In the genomic region with DNA sequence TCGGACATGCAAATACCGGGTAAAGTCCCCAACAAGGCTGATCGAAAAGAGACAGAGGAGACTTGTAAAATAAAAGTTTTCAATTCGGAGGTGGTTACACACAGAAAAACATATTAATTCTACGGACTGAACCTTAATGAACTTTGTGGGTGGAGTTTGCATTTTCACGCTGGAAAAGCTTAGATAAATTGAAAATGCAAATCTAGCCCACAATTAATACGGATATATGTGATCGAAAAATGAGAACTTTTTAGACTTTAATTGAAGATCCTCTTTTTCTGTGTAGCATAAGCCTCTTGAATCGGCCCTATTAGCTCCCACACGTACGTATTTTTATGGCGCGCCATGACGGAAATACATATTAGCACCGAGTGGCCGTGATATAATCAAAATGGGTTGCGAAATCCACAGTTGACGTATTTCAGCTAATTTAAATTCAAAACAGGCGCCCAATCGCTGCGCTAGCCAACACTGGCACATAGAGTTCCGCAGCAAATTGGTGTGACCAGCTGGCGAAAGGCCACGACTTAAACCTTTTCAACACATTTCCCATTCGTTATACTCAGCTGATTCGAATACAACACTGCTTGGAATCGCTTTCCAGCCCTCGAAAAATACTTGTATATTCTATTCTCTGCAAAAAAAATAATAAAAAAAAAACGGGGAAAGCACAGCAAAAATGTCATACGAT, we compare ENCODE assay signal across 2 fruit fly cellular contexts.
A peak's percentile ranks its signal among the peaks of the same experiment; 100 is the strongest.
TF ChIP-seq lines count a peak whose summit lies in the region.

No protein-coding gene starts in this region.

TF ChIP-seq in whole organism, embryonic, 481 proteins besides CTCF, POLR2A, EP300 and RAD21 (continued from another document and continues in another):
- TF ChIP-seq pum (GFP tag; optimal IDR thresholded peaks at IDR 0.05; lab: Kevin White, UChicago): peak; percentile 70
- TF ChIP-seq E2f1 (GFP tag; IDR thresholded peaks at IDR 0.05; lab: Robert Waterston, UW): 0 out of 2 replicates have a peak, but pooled peaks have one; percentile 18
- TF ChIP-seq knrl (GFP tag; IDR thresholded peaks at IDR 0.05; lab: Robert Waterston, UW; ENCODE audit: partially characterized antibody): peak; percentile 39; the same call in 1 of the 3 replicates
- no peak for TF ChIP-seq so (GFP tag; IDR thresholded peaks at IDR 0.05; lab: Robert Waterston, UW)
- 0 out of 3 replicates have a peak, but pooled peaks have one; percentile 11 for TF ChIP-seq jigr1 (GFP tag; IDR thresholded peaks at IDR 0.05; lab: Robert Waterston, UW)
- peak; percentile 14; the same call in 1 of the 2 replicates for TF ChIP-seq ranshi (GFP tag; IDR thresholded peaks at IDR 0.05; lab: Robert Waterston, UW)
- TF ChIP-seq trem (tag; optimal IDR thresholded peaks at IDR 0.05; lab: Kevin White, UChicago): peak; percentile 51
- peak; percentile 55 for TF ChIP-seq Fer1 (GFP tag; optimal IDR thresholded peaks at IDR 0.05; lab: Kevin White, UChicago)
- TF ChIP-seq CG1647 (GFP tag; optimal IDR thresholded peaks at IDR 0.05; lab: Kevin White, UChicago): peak; percentile 64
- TF ChIP-seq CG3847 (GFP tag; IDR thresholded peaks at IDR 0.05; lab: Robert Waterston, UW): peak; percentile 72
- peak; percentile 71 for TF ChIP-seq CG17186 (GFP tag; optimal IDR thresholded peaks at IDR 0.05; lab: Kevin White, UChicago)
- no peak for TF ChIP-seq H2.0 (GFP tag; IDR thresholded peaks at IDR 0.05; lab: Robert Waterston, UW)
- no peak for TF ChIP-seq CG14860 (GFP tag; IDR thresholded peaks at IDR 0.05; lab: Robert Waterston, UW; ENCODE audit: partially characterized antibody)
- TF ChIP-seq CG13894 (tag; optimal IDR thresholded peaks at IDR 0.05; lab: Kevin White, UChicago): peak; percentile 73
- peak; percentile 81 for TF ChIP-seq Myb (GFP tag; optimal IDR thresholded peaks at IDR 0.05; lab: Kevin White, UChicago)
- TF ChIP-seq Oaz (GFP tag; IDR thresholded peaks at IDR 0.05; lab: Robert Waterston, UW): peak; percentile 65
- TF ChIP-seq peb (GFP tag; IDR thresholded peaks at IDR 0.05; lab: Robert Waterston, UW): no peak
- peak; percentile 96 for TF ChIP-seq pzg (GFP tag; optimal IDR thresholded peaks at IDR 0.05; lab: Kevin White, UChicago)
- peak; percentile 15 for TF ChIP-seq CG4820 (GFP tag; optimal IDR thresholded peaks at IDR 0.05; lab: Kevin White, UChicago)
- peak; percentile 8; the same call in 1 of the 3 replicates for TF ChIP-seq CG16813 (GFP tag; IDR thresholded peaks at IDR 0.05; lab: Robert Waterston, UW; ENCODE audit: partially characterized antibody)
- peak; percentile 60; the same call in 1 of the 3 replicates for TF ChIP-seq CG6791 (GFP tag; IDR thresholded peaks at IDR 0.05; lab: Robert Waterston, UW; ENCODE audit: partially characterized antibody)
- TF ChIP-seq Dp (GFP tag; optimal IDR thresholded peaks at IDR 0.05; lab: Kevin White, UChicago): peak; percentile 97
- TF ChIP-seq Atf-2 (GFP tag; optimal IDR thresholded peaks at IDR 0.05; lab: Kevin White, UChicago): peak; percentile 34
- peak; percentile 55 for TF ChIP-seq CG12155 (GFP tag; optimal IDR thresholded peaks at IDR 0.05; lab: Kevin White, UChicago)
- peak; percentile 46 for TF ChIP-seq CG16863 (GFP tag; optimal IDR thresholded peaks at IDR 0.05; lab: Kevin White, UChicago)
- no peak for TF ChIP-seq CG10209 (GFP tag; optimal IDR thresholded peaks at IDR 0.05; lab: Kevin White, UChicago)
- TF ChIP-seq eve (GFP tag; optimal IDR thresholded peaks at IDR 0.05; lab: Kevin White, UChicago): peak in 1 of 2 experiments; percentile 87
- no peak for TF ChIP-seq CG30431 (GFP tag; optimal IDR thresholded peaks at IDR 0.05; lab: Kevin White, UChicago)
- TF ChIP-seq hkb (optimal IDR thresholded peaks at IDR 0.05; lab: Kevin White, UChicago): peak; percentile 43
- peak; percentile 52; the same call in 1 of the 2 replicates for TF ChIP-seq hkb (GFP tag; IDR thresholded peaks at IDR 0.05; lab: Robert Waterston, UW)
- TF ChIP-seq sqz (GFP tag; optimal IDR thresholded peaks at IDR 0.05; lab: Kevin White, UChicago): peak; percentile 93
- TF ChIP-seq CG1233 (GFP tag; optimal IDR thresholded peaks at IDR 0.05; lab: Kevin White, UChicago): peak; percentile 9
- TF ChIP-seq dysf (GFP tag; IDR thresholded peaks at IDR 0.05; lab: Robert Waterston, UW): peak; percentile 79
- TF ChIP-seq CG13624 (GFP tag; optimal IDR thresholded peaks at IDR 0.05; lab: Kevin White, UChicago): peak; percentile 80
- peak; percentile 55 for TF ChIP-seq her (GFP tag; optimal IDR thresholded peaks at IDR 0.05; lab: Kevin White, UChicago)
- TF ChIP-seq HHEX (GFP tag; optimal IDR thresholded peaks at IDR 0.05; lab: Kevin White, UChicago): peak; percentile 23
- no peak for TF ChIP-seq sens-2 (GFP tag; IDR thresholded peaks at IDR 0.05; lab: Robert Waterston, UW)
- peak; percentile 73 for TF ChIP-seq CG2678 (tag; optimal IDR thresholded peaks at IDR 0.05; lab: Kevin White, UChicago)
- peak; percentile 61 for TF ChIP-seq CG30403 (GFP tag; optimal IDR thresholded peaks at IDR 0.05; lab: Kevin White, UChicago)
- peak; percentile 81 for TF ChIP-seq CG12659 (GFP tag; optimal IDR thresholded peaks at IDR 0.05; lab: Kevin White, UChicago)
- peak; percentile 46; the same call in 1 of the 2 replicates for TF ChIP-seq CG10366 (GFP tag; IDR thresholded peaks at IDR 0.05; lab: Robert Waterston, UW)
- no peak for TF ChIP-seq klu (GFP tag; IDR thresholded peaks at IDR 0.05; lab: Robert Waterston, UW)
- peak; percentile 34 for TF ChIP-seq PHDP (tag; optimal IDR thresholded peaks at IDR 0.05; lab: Kevin White, UChicago)
- TF ChIP-seq CG42726 (GFP tag; IDR thresholded peaks at IDR 0.05; lab: Robert Waterston, UW; ENCODE audit: partially characterized antibody): no peak
- TF ChIP-seq Dip2 (GFP tag; IDR thresholded peaks at IDR 0.05; lab: Robert Waterston, UW): no peak
- no peak for TF ChIP-seq CkIIα-i1 (GFP tag; IDR thresholded peaks at IDR 0.05; lab: Robert Waterston, UW)
- peak; percentile 33 for TF ChIP-seq CG8924 (tag; optimal IDR thresholded peaks at IDR 0.05; lab: Kevin White, UChicago)
- peak; percentile 63 for TF ChIP-seq tup (GFP tag; optimal IDR thresholded peaks at IDR 0.05; lab: Kevin White, UChicago)
- TF ChIP-seq az2 (GFP tag; optimal IDR thresholded peaks at IDR 0.05; lab: Kevin White, UChicago): peak; percentile 20
- peak; percentile 68 for TF ChIP-seq Meics (GFP tag; optimal IDR thresholded peaks at IDR 0.05; lab: Kevin White, UChicago)
- TF ChIP-seq odd (GFP tag; optimal IDR thresholded peaks at IDR 0.05; lab: Kevin White, UChicago): peak; percentile 56
- TF ChIP-seq CG10654 (GFP tag; optimal IDR thresholded peaks at IDR 0.05; lab: Kevin White, UChicago): peak; percentile 10
- no peak for TF ChIP-seq CG11560 (tag; IDR thresholded peaks at IDR 0.05; lab: Robert Waterston, UW)
- TF ChIP-seq Abd-B (GFP tag; optimal IDR thresholded peaks at IDR 0.05; lab: Kevin White, UChicago): no peak
- peak; percentile 77; the same call in 2 of the 3 replicates for TF ChIP-seq CG11456 (GFP tag; IDR thresholded peaks at IDR 0.05; lab: Robert Waterston, UW)
- peak; percentile 66 for TF ChIP-seq luna (GFP tag; optimal IDR thresholded peaks at IDR 0.05; lab: Kevin White, UChicago)
- peak; percentile 52 for TF ChIP-seq Hsf (GFP tag; optimal IDR thresholded peaks at IDR 0.05; lab: Kevin White, UChicago)
- TF ChIP-seq MBD-R2 (GFP tag; IDR thresholded peaks at IDR 0.05; lab: Robert Waterston, UW): peak; percentile 80
- TF ChIP-seq CG8944 (GFP tag; optimal IDR thresholded peaks at IDR 0.05; lab: Kevin White, UChicago): peak; percentile 56

TF ChIP-seq in whole organism, prepupa, 60 proteins besides CTCF, POLR2A, EP300 and RAD21 (continued from another document):
- TF ChIP-seq Sox102F (GFP tag; optimal IDR thresholded peaks at IDR 0.05; lab: Kevin White, UChicago) (peak; percentile 65), svp (GFP tag; lab: Kevin White, UChicago) (peak; percentile 79), dsx (GFP tag; optimal IDR thresholded peaks at IDR 0.05; lab: Kevin White, UChicago; ENCODE audit: poor library complexity, severe bottlenecking) (peak; percentile 30), Blimp-1 (GFP tag; optimal IDR thresholded peaks at IDR 0.05; lab: Kevin White, UChicago) (peak; percentile 36), Sox14 (GFP tag; optimal IDR thresholded peaks at IDR 0.05; lab: Kevin White, UChicago) (peak; percentile 38), cyc (GFP tag; optimal IDR thresholded peaks at IDR 0.05; lab: Kevin White, UChicago) (peak; percentile 62), CG31627 (GFP tag; optimal IDR thresholded peaks at IDR 0.05; lab: Kevin White, UChicago) (peak; percentile 59), pdm3 (GFP tag; optimal IDR thresholded peaks at IDR 0.05; lab: Kevin White, UChicago) (peak; percentile 32), CG34406 (GFP tag; optimal IDR thresholded peaks at IDR 0.05; lab: Kevin White, UChicago) (no peak), eg (GFP tag; IDR thresholded peaks at IDR 0.05; lab: Robert Waterston, UW) (peak; percentile 52), vri (GFP tag; optimal IDR thresholded peaks at IDR 0.05; lab: Kevin White, UChicago) (peak; percentile 59)
